Worm (Caenorhabditis elegans): Measurements from ENCODE around the gene Y50D4C.5.

- no peak for TF ChIP-seq sptf-1 (tag; optimal IDR thresholded peaks at IDR 0.05)
- no peak for TF ChIP-seq ceh-83 (GFP tag; optimal IDR thresholded peaks at IDR 0.05)
- no peak for TF ChIP-seq lin-13 (tag; optimal IDR thresholded peaks at IDR 0.05)
- TF ChIP-seq unc-120 (tag; optimal IDR thresholded peaks at IDR 0.05; ENCODE audit: poor library complexity, severe bottlenecking): no peak
- no peak for TF ChIP-seq elt-3 (tag; optimal IDR thresholded peaks at IDR 0.05)
- TF ChIP-seq nhr-237 (tag; optimal IDR thresholded peaks at IDR 0.05): no peak
- TF ChIP-seq mab-5 (tag; optimal IDR thresholded peaks at IDR 0.05): no peak
- TF ChIP-seq ztf-11 (tag; optimal IDR thresholded peaks at IDR 0.05): no peak
- no peak for TF ChIP-seq mls-2 (tag; optimal IDR thresholded peaks at IDR 0.05)
- TF ChIP-seq nhr-12 (tag; optimal IDR thresholded peaks at IDR 0.05): no peak
- TF ChIP-seq bed-3 (GFP tag; optimal IDR thresholded peaks at IDR 0.05): no peak
- TF ChIP-seq unc-62 (GFP tag; optimal IDR thresholded peaks at IDR 0.05): no peak
- TF ChIP-seq snpc-4 (tag; optimal IDR thresholded peaks at IDR 0.05): no peak
- no peak for TF ChIP-seq elt-1 (tag; optimal IDR thresholded peaks at IDR 0.05; ENCODE audit: borderline replicate concordance, insufficient read depth)
These were observed 53.8 kb downstream of the Y50D4C.5 start, which contains the start of gene Y50D4C.6 for ce11 chrV:949760-950159.

Measured in whole organism, mixed stage, embryonic.